Fruit fly (Drosophila melanogaster) whole organism, embryonic: ENCODE data around the gene Prosalpha6.

ENCODE experiments used
- CG11093 ChIP-seq: fragments of 200-800 bp; sonication (Bioruptor generic); IDR thresholded peaks from 3 replicates; pipeline ENCODE4 v1.3.6; 2022; ENCODE audit warnings: missing biosample characterization, missing genetic modification characterization
- CG11560 ChIP-seq: fragments of 200-800 bp; sonication (Bioruptor generic); IDR thresholded peaks from 3 replicates; pipeline ENCODE4 v1.3.6; 2022; ENCODE audit warnings: missing biosample characterization, missing genetic modification characterization
- CG12744 ChIP-seq: fragments of 200-800 bp; sonication (Bioruptor generic); optimal IDR thresholded peaks from 2 replicates; lab custom pipeline; 2016; ENCODE audit warnings: missing biosample characterization, missing genetic modification characterization
- CG14014 ChIP-seq: fragments of 200-800 bp; sonication (Bioruptor generic); IDR thresholded peaks from 2 replicates; pipeline ENCODE4 v1.3.6; 2022; ENCODE audit warnings: missing biosample characterization, missing genetic modification characterization
- CG14050 ChIP-seq: fragments of 200-800 bp; sonication (Bioruptor generic); IDR thresholded peaks from 3 replicates; pipeline ENCODE4 v1.3.6; 2022; ENCODE audit warnings: missing biosample characterization, missing genetic modification characterization
- CG15601 ChIP-seq: fragments of 200-800 bp; sonication (Bioruptor generic); optimal IDR thresholded peaks from 3 replicates; lab custom pipeline; 2019; ENCODE audit warnings: missing biosample characterization, mild to moderate bottlenecking, missing genetic modification characterization, moderate library complexity
- CG17328 ChIP-seq: fragments of 200-800 bp; sonication (Bioruptor generic); IDR thresholded peaks from 2 replicates; pipeline ENCODE4 v1.3.6; 2022; ENCODE audit warnings: missing biosample characterization, missing genetic modification characterization
- CG17612 ChIP-seq: fragments of 200-800 bp; sonication (Bioruptor generic); IDR thresholded peaks from 2 replicates; pipeline ENCODE4 v1.3.6; 2022; ENCODE audit warnings: missing biosample characterization, missing genetic modification characterization
- CG18011 ChIP-seq: fragments of 200-800 bp; sonication (Bioruptor generic); optimal IDR thresholded peaks from 2 replicates; lab custom pipeline; 2017; ENCODE audit warnings: missing biosample characterization, missing genetic modification characterization, mild to moderate bottlenecking, moderate library complexity, missing genotype
- CG2875 ChIP-seq: fragments of 200-800 bp; sonication (Bioruptor generic); optimal IDR thresholded peaks from 2 replicates; lab custom pipeline; 2017; ENCODE audit warnings: missing biosample characterization, mild to moderate bottlenecking, missing genetic modification characterization, missing genetic modification reagents
- CG4617 ChIP-seq: fragments of 200-800 bp; sonication (Bioruptor generic); optimal IDR thresholded peaks from 3 replicates; lab custom pipeline; 2016; ENCODE audit warnings: missing biosample characterization, missing genetic modification characterization, borderline replicate concordance
- CG5180 ChIP-seq: fragments of 200-800 bp; sonication (Bioruptor generic); optimal IDR thresholded peaks from 3 replicates; lab custom pipeline; 2017; ENCODE audit warnings: missing biosample characterization, missing genetic modification characterization, mild to moderate bottlenecking, moderate library complexity, missing genetic modification reagents
- CG6654 ChIP-seq: fragments of 200-800 bp; sonication (Bioruptor generic); optimal IDR thresholded peaks from 2 replicates; lab custom pipeline; 2017; ENCODE audit warnings: missing biosample characterization, mild to moderate bottlenecking, missing genetic modification characterization
- CG7928 ChIP-seq: fragments of 200-800 bp; sonication (Bioruptor generic); optimal IDR thresholded peaks from 2 replicates; lab custom pipeline; 2017; ENCODE audit warnings: missing biosample characterization, mild to moderate bottlenecking, missing genetic modification characterization
- CG8290 ChIP-seq, 3 experiments: fragments of 200-800 bp; sonication (Bioruptor generic); optimal IDR thresholded peaks; 2 replicates each; lab custom pipeline; 2016 to 2019; ENCODE audit warnings: missing biosample characterization in 3 of 3, missing genetic modification characterization in 3 of 3, mild to moderate bottlenecking in 2 of 3, moderate library complexity in 1 of 3
- CG9817 ChIP-seq: fragments of 200-800 bp; sonication (Bioruptor generic); optimal IDR thresholded peaks from 2 replicates; lab custom pipeline; 2018; ENCODE audit warnings: missing biosample characterization, mild to moderate bottlenecking, missing genetic modification characterization, moderate library complexity
- CHES-1-like ChIP-seq: fragments of 200-800 bp; sonication (Bioruptor generic); optimal IDR thresholded peaks from 2 replicates; lab custom pipeline; 2016; ENCODE audit warnings: missing biosample characterization, missing genetic modification characterization
- Dfd ChIP-seq, 2 experiments: fragments of >200 bp; optimal IDR thresholded peaks; 2 replicates each; lab custom pipeline; 2017; ENCODE audit warnings: missing biosample characterization in 2 of 2, missing genetic modification characterization in 2 of 2
- Dip2 ChIP-seq: fragments of 200-800 bp; sonication (Bioruptor generic); IDR thresholded peaks from 2 replicates; pipeline ENCODE4 v1.3.6; 2022; ENCODE audit warnings: missing biosample characterization, missing genetic modification characterization
- Fer1 ChIP-seq: fragments of 200-800 bp; sonication (Bioruptor generic); optimal IDR thresholded peaks from 2 replicates; lab custom pipeline; 2017; ENCODE audit warnings: missing biosample characterization, mild to moderate bottlenecking, missing genetic modification characterization
- Fer3 ChIP-seq: fragments of 200-800 bp; sonication (Bioruptor generic); optimal IDR thresholded peaks from 2 replicates; lab custom pipeline; 2018; ENCODE audit warnings: missing biosample characterization, mild to moderate bottlenecking, missing genetic modification characterization, moderate library complexity
- H15 ChIP-seq: fragments of 200-800 bp; sonication (Bioruptor generic); IDR thresholded peaks from 3 replicates; pipeline ENCODE4 v1.3.6; 2022; ENCODE audit warnings: missing biosample characterization, missing genetic modification characterization
- Kr ChIP-seq: fragments of 200-800 bp; sonication (Bioruptor generic); optimal IDR thresholded peaks from 2 replicates; lab custom pipeline; 2017; ENCODE audit warnings: missing biosample characterization, mild to moderate bottlenecking, missing genetic modification characterization
- Lhr ChIP-seq: fragments of 200-800 bp; sonication (Bioruptor generic); optimal IDR thresholded peaks from 3 replicates; lab custom pipeline; 2017; ENCODE audit warnings: mild to moderate bottlenecking, missing biosample characterization, missing genetic modification reagents, missing genetic modification characterization
- MTF-1 ChIP-seq: fragments of 200-800 bp; sonication (Bioruptor generic); optimal IDR thresholded peaks from 2 replicates; lab custom pipeline; 2018; ENCODE audit warnings: missing biosample characterization, mild to moderate bottlenecking, missing genetic modification characterization, borderline replicate concordance
- Oli ChIP-seq: fragments of 200-800 bp; sonication (Bioruptor generic); optimal IDR thresholded peaks from 2 replicates; lab custom pipeline; 2018; ENCODE audit warnings: missing biosample characterization, mild to moderate bottlenecking, missing genetic modification characterization, moderate library complexity
- Opbp ChIP-seq: fragments of 200-800 bp; sonication (Bioruptor generic); IDR thresholded peaks from 3 replicates; pipeline ENCODE4 v1.3.6; 2022; ENCODE audit warnings: missing biosample characterization, missing genetic modification characterization; ENCODE audit not compliant: partially characterized antibody
- Poxn ChIP-seq: fragments of 200-800 bp; sonication (Bioruptor generic); IDR thresholded peaks from 2 replicates; pipeline ENCODE4 v1.3.6; 2022; ENCODE audit warnings: missing biosample characterization, missing genetic modification characterization
- Sox102F ChIP-seq: fragments of 200-800 bp; sonication (Bioruptor generic); optimal IDR thresholded peaks from 2 replicates; lab custom pipeline; 2018; ENCODE audit warnings: missing biosample characterization, mild to moderate bottlenecking, missing genetic modification characterization, moderate library complexity
- Trl ChIP-seq, 3 experiments: fragments of >200 bp in 2 of 3; fragments of 200-800 bp in 1 of 3; sonication (Bioruptor generic) in 1 of 3; optimal IDR thresholded peaks; 2 replicates in 1 of 3; 3 replicates in 2 of 3; lab custom pipeline; 2016 to 2017; ENCODE audit warnings: missing biosample characterization in 1 of 3, missing genetic modification characterization in 1 of 3
- ap ChIP-seq: fragments of 200-800 bp; sonication (Bioruptor generic); IDR thresholded peaks from 2 replicates; pipeline ENCODE4 v1.3.6; 2022; ENCODE audit warnings: missing biosample characterization, missing genetic modification characterization
- da ChIP-seq: fragments of 200-800 bp; sonication (Bioruptor generic); optimal IDR thresholded peaks from 2 replicates; lab custom pipeline; 2016; ENCODE audit warnings: missing biosample characterization, missing genetic modification characterization
- en ChIP-seq: fragments of 200-800 bp; sonication (Bioruptor generic); optimal IDR thresholded peaks from 2 replicates; lab custom pipeline; 2016; ENCODE audit warnings: missing biosample characterization, missing genetic modification characterization
- esg ChIP-seq: fragments of 200-800 bp; sonication (Bioruptor generic); conservative IDR thresholded peaks from 2 replicates; pipeline ENCODE4 v1.3.6; 2022; ENCODE audit warnings: missing biosample characterization, missing genetic modification characterization
- insv ChIP-seq, 2 experiments: fragments of 200-800 bp; sonication (Bioruptor generic); optimal IDR thresholded peaks; 3 replicates each; lab custom pipeline; 2016 to 2018; ENCODE audit warnings: missing biosample characterization in 2 of 2, missing genetic modification characterization in 2 of 2
- inv ChIP-seq: fragments of 200-800 bp; sonication (Bioruptor generic); IDR thresholded peaks from 2 replicates; pipeline ENCODE4 v1.3.6; 2022; ENCODE audit warnings: missing biosample characterization, missing genetic modification characterization; ENCODE audit not compliant: partially characterized antibody
- jing ChIP-seq: fragments of 200-800 bp; sonication (Bioruptor generic); optimal IDR thresholded peaks from 2 replicates; lab custom pipeline; 2018; ENCODE audit warnings: missing biosample characterization, mild to moderate bottlenecking, missing genetic modification characterization
- lola ChIP-seq, 3 experiments: fragments of >200 bp in 2 of 3; fragments of 200-800 bp in 1 of 3; sonication (Bioruptor generic) in 1 of 3; optimal IDR thresholded peaks; 2 replicates each; lab custom pipeline; 2017 to 2019; ENCODE audit warnings: missing biosample characterization in 3 of 3, missing genetic modification characterization in 3 of 3, mild to moderate bottlenecking in 1 of 3, moderate library complexity in 1 of 3
- pb ChIP-seq: fragments of 200-800 bp; sonication (Bioruptor generic); optimal IDR thresholded peaks from 3 replicates; lab custom pipeline; 2016; ENCODE audit warnings: missing biosample characterization, missing genetic modification characterization
- phol ChIP-seq: fragments of 200-800 bp; sonication (Bioruptor generic); optimal IDR thresholded peaks from 3 replicates; lab custom pipeline; 2018; ENCODE audit warnings: missing biosample characterization, mild to moderate bottlenecking, missing genetic modification characterization, moderate library complexity
- prd ChIP-seq, 3 experiments: fragments of >200 bp in 2 of 3; fragments of 200-800 bp in 1 of 3; sonication (Bioruptor generic) in 1 of 3; optimal IDR thresholded peaks in 2 of 3; IDR thresholded peaks in 1 of 3; 2 replicates in 2 of 3; 3 replicates in 1 of 3; pipeline versions ENCODE4 v1.3.6 to Lab custom; 2017 to 2022; ENCODE audit warnings: missing biosample characterization in 1 of 3, missing genetic modification characterization in 1 of 3
- rib ChIP-seq: fragments of 200-800 bp; sonication (Bioruptor generic); IDR thresholded peaks from 2 replicates; pipeline ENCODE4 v1.3.6; 2022; ENCODE audit warnings: missing biosample characterization, missing genetic modification characterization
- sug ChIP-seq: fragments of 200-800 bp; optimal IDR thresholded peaks from 2 replicates; lab custom pipeline; 2019; ENCODE audit warnings: missing biosample characterization, mild to moderate bottlenecking, missing genetic modification characterization, moderate library complexity
- tin ChIP-seq: fragments of 200-800 bp; sonication (Bioruptor generic); optimal IDR thresholded peaks from 3 replicates; lab custom pipeline; 2016; ENCODE audit warnings: missing biosample characterization, missing genetic modification characterization
- tna ChIP-seq: fragments of 200-800 bp; sonication (Bioruptor generic); IDR thresholded peaks from 2 replicates; pipeline ENCODE4 v1.3.6; 2022; ENCODE audit warnings: missing biosample characterization, missing genetic modification characterization; ENCODE audit not compliant: partially characterized antibody
- trh ChIP-seq: fragments of 200-800 bp; sonication (Bioruptor generic); optimal IDR thresholded peaks from 2 replicates; lab custom pipeline; 2016; ENCODE audit warnings: missing biosample characterization, missing genetic modification characterization
- vfl ChIP-seq: fragments of 200-800 bp; sonication (Bioruptor generic); optimal IDR thresholded peaks from 2 replicates; lab custom pipeline; 2016; ENCODE audit warnings: missing biosample characterization, missing genetic modification characterization
- z ChIP-seq: fragments of 200-800 bp; sonication (Bioruptor generic); IDR thresholded peaks from 3 replicates; pipeline ENCODE4 v1.3.6; 2022; ENCODE audit warnings: missing biosample characterization, missing genetic modification characterization

Prosalpha6 gene

dm6 chr2L:10249655-10250202 is 28.6 kb downstream of the Prosalpha6 start (continued):
- TF ChIP-seq lola (GFP tag; optimal IDR thresholded peaks at IDR 0.05; lab: Kevin White, UChicago) (peak in 1 of 3 experiments; percentile 51), MTF-1 (no peak), CG2875 (GFP tag; lab: Kevin White, UChicago) (peak; percentile 27), CG11560 (tag; lab: Robert Waterston, UW) (no peak), Dip2 (GFP tag; lab: Robert Waterston, UW) (no peak), Poxn (GFP tag; lab: Robert Waterston, UW) (no peak), inv (GFP tag; lab: Robert Waterston, UW) (no peak), jing (no peak), CG6654 (GFP tag; lab: Kevin White, UChicago) (no peak), CG8290 (GFP tag; optimal IDR thresholded peaks at IDR 0.05; lab: Kevin White, UChicago) (peak; percentile 15), CG8290 (tag; optimal IDR thresholded peaks at IDR 0.05; lab: Kevin White, UChicago) (peak in 1 of 2 experiments; percentile 73), CHES-1-like (GFP tag; lab: Kevin White, UChicago) (peak; percentile 15), H15 (GFP tag; lab: Robert Waterston, UW) (no peak), CG14014 (GFP tag; lab: Robert Waterston, UW) (peak; percentile 31; the same call in 1 of the 2 replicates), Sox102F (GFP tag; lab: Kevin White, UChicago) (no peak), Trl (optimal IDR thresholded peaks at IDR 0.05; lab: Kevin White, UChicago) (no peak), Trl (GFP tag; optimal IDR thresholded peaks at IDR 0.05; lab: Kevin White, UChicago) (no peak), ap (GFP tag; lab: Robert Waterston, UW) (no peak), CG7928 (GFP tag; lab: Kevin White, UChicago) (no peak), Fer1 (GFP tag; lab: Kevin White, UChicago) (peak; percentile 49), tna (GFP tag; lab: Robert Waterston, UW) (no peak), Opbp (no peak), esg (GFP tag; lab: Robert Waterston, UW) (no peak), Lhr (no peak), pb (GFP tag; lab: Kevin White, UChicago) (no peak), CG17328 (GFP tag; lab: Robert Waterston, UW) (no peak), Kr (GFP tag; lab: Kevin White, UChicago) (peak; percentile 49), da (GFP tag; lab: Kevin White, UChicago) (no peak), vfl (GFP tag; lab: Kevin White, UChicago) (no peak), tin (GFP tag; lab: Kevin White, UChicago) (no peak), CG9817 (tag; lab: Kevin White, UChicago) (no peak), insv (GFP tag; optimal IDR thresholded peaks at IDR 0.05; lab: Kevin White, UChicago) (peak in 1 of 2 experiments; percentile 55), CG14050 (GFP tag; lab: Robert Waterston, UW) (no peak), Fer3 (tag; lab: Kevin White, UChicago) (no peak), sug (peak; percentile 16), trh (GFP tag; lab: Kevin White, UChicago) (peak; percentile 20), phol (tag; lab: Kevin White, UChicago) (no peak), prd (optimal IDR thresholded peaks at IDR 0.05; lab: Kevin White, UChicago) (no peak), prd (GFP tag; IDR thresholded peaks at IDR 0.05; lab: Robert Waterston, UW) (no peak), CG11093 (GFP tag; lab: Robert Waterston, UW) (no peak), CG18011 (GFP tag; lab: Kevin White, UChicago) (no peak), en (no peak), z (GFP tag; lab: Robert Waterston, UW) (no peak), Dfd (GFP tag; optimal IDR thresholded peaks at IDR 0.05; lab: Kevin White, UChicago) (no peak), CG12744 (GFP tag; lab: Kevin White, UChicago) (no peak), CG4617 (GFP tag; lab: Kevin White, UChicago) (no peak), rib (GFP tag; lab: Robert Waterston, UW) (no peak), CG15601 (no peak), Oli (tag; lab: Kevin White, UChicago) (no peak), CG17612 (no peak), CG5180 (GFP tag; lab: Kevin White, UChicago) (no peak)
